Worm (Caenorhabditis elegans) whole organism, late embryonic: ENCODE results near the gene F49F1.10.

ENCODE experiments used
- ceh-9 ChIP-seq: sonication (generic microtip); optimal IDR thresholded peaks from 2 replicates; lab custom pipeline; 2016; ENCODE audit warnings: mild to moderate bottlenecking, missing genetic modification characterization, inconsistent platforms, missing compliant biosample characterization
- che-1 ChIP-seq: sonication (generic microtip); optimal IDR thresholded peaks from 2 replicates; lab custom pipeline; 2016; ENCODE audit warnings: mild to moderate bottlenecking, missing genetic modification characterization, missing compliant biosample characterization
- hlh-30 ChIP-seq: sonication (generic microtip); optimal IDR thresholded peaks from 2 replicates; lab custom pipeline; 2017; ENCODE audit warnings: antibody characterized with exemption, missing genetic modification characterization, missing compliant biosample characterization; ENCODE audit not compliant: insufficient read depth
- nhr-11 ChIP-seq: fragments of 150-350 bp; optimal IDR thresholded peaks from 2 replicates; lab custom pipeline; 2014; ENCODE audit warnings: missing biosample characterization, missing genetic modification characterization
- npax-4 ChIP-seq: sonication (generic microtip); optimal IDR thresholded peaks from 2 replicates; lab custom pipeline; 2016; ENCODE audit warnings: missing genetic modification characterization, missing compliant biosample characterization
- pqm-1 ChIP-seq: sonication (generic microtip); optimal IDR thresholded peaks from 2 replicates; lab custom pipeline; 2016; ENCODE audit warnings: missing genetic modification characterization, missing compliant biosample characterization
- tbx-2 ChIP-seq: sonication (generic microtip); optimal IDR thresholded peaks from 2 replicates; lab custom pipeline; 2016; ENCODE audit warnings: missing genetic modification characterization, missing compliant biosample characterization
- unc-55 ChIP-seq: sonication (generic microtip); optimal IDR thresholded peaks from 2 replicates; lab custom pipeline; 2017; ENCODE audit warnings: missing biosample characterization, missing genetic modification reagents, missing genetic modification characterization
- zip-5 ChIP-seq: sonication (generic microtip); optimal IDR thresholded peaks from 2 replicates; lab custom pipeline; 2016; ENCODE audit warnings: missing genetic modification characterization, missing compliant biosample characterization

- no peak for TF ChIP-seq tbx-2
- TF ChIP-seq npax-4 (tag; lab: Kevin White, UChicago), result no peak
- no peak for TF ChIP-seq zip-5 (tag; lab: Kevin White, UChicago)
- no peak for TF ChIP-seq pqm-1 (tag; lab: Kevin White, UChicago)
- no peak for TF ChIP-seq nhr-11
- TF ChIP-seq hlh-30 (tag; lab: Kevin White, UChicago), result no peak
- TF ChIP-seq che-1 (tag; lab: Kevin White, UChicago), result no peak
- TF ChIP-seq ceh-9 (tag; lab: Kevin White, UChicago), result no peak
- TF ChIP-seq unc-55 (GFP tag; lab: Kevin White, UChicago), result no peak
Measured at ce11 chrIV:4141311-4141710, 2.4 kb upstream of the F49F1.10 start, which contains the start of gene F49F1.11.
